Worm (Caenorhabditis elegans): ENCODE data around the gene bgnt-1.2.
A peak's percentile ranks its signal among the peaks of the same experiment; 100 is the strongest.

Gene bgnt-1.2

ce11 chrV:2067985-2068499 is 50.4 kb downstream of the bgnt-1.2 start, which contains the start of gene lbp-9 (continued):
- no peak for TF ChIP-seq ceh-20 (GFP tag; IDR thresholded peaks at IDR 0.05)
- no peak for TF ChIP-seq vab-7 (GFP tag; IDR thresholded peaks at IDR 0.05)
- no peak for TF ChIP-seq ztf-7 (tag; optimal IDR thresholded peaks at IDR 0.05)
- no peak for TF ChIP-seq nhr-102 (tag; optimal IDR thresholded peaks at IDR 0.05)
- TF ChIP-seq T20F7.1 (GFP tag; optimal IDR thresholded peaks at IDR 0.05), result no peak
- TF ChIP-seq ceh-32 (tag; optimal IDR thresholded peaks at IDR 0.05; ENCODE audit: poor library complexity), result no peak
- TF ChIP-seq dmd-6 (GFP tag; IDR thresholded peaks at IDR 0.05), result no peak; the same call in 1 of the 2 replicates
- no peak for TF ChIP-seq fos-1 (tag; optimal IDR thresholded peaks at IDR 0.05)
- TF ChIP-seq ceh-62 (tag; optimal IDR thresholded peaks at IDR 0.05), result no peak
- peak in 1 of 2 experiments; percentile 47 for TF ChIP-seq lsy-2 (tag; optimal IDR thresholded peaks at IDR 0.05)
- TF ChIP-seq unc-39 (tag; optimal IDR thresholded peaks at IDR 0.05), result no peak
- no peak for TF ChIP-seq daf-19 (GFP tag; conservative IDR thresholded peaks at IDR 0.05)
- TF ChIP-seq nhr-25 (tag; optimal IDR thresholded peaks at IDR 0.05; ENCODE audit: borderline replicate concordance, insufficient read depth), result peak; percentile 49
- TF ChIP-seq nhr-42 (GFP tag; IDR thresholded peaks at IDR 0.05), result no peak
- TF ChIP-seq mep-1 (tag; optimal IDR thresholded peaks at IDR 0.05), result peak; percentile 67
- TF ChIP-seq jun-1 (tag; optimal IDR thresholded peaks at IDR 0.05), result no peak
- TF ChIP-seq lin-13 (GFP tag; optimal IDR thresholded peaks at IDR 0.05), result peak; percentile 12
- no peak for TF ChIP-seq Y5F2A.4 (GFP tag; optimal IDR thresholded peaks at IDR 0.05)
- TF ChIP-seq ztf-11 (tag; optimal IDR thresholded peaks at IDR 0.05), result no peak
- TF ChIP-seq egl-43 (GFP tag; IDR thresholded peaks at IDR 0.05), result peak; percentile 47; the same call in 1 of the 2 replicates
- TF ChIP-seq ceh-44 (GFP tag; IDR thresholded peaks at IDR 0.05), result no peak
- no peak for TF ChIP-seq tag-97 (GFP tag; IDR thresholded peaks at IDR 0.05)
- TF ChIP-seq R02D3.7 (tag; optimal IDR thresholded peaks at IDR 0.05), result no peak
- TF ChIP-seq nhr-77 (tag; optimal IDR thresholded peaks at IDR 0.05), result no peak
- TF ChIP-seq F37D6.2 (tag; optimal IDR thresholded peaks at IDR 0.05), result no peak
- TF ChIP-seq mdt-29 (GFP tag; IDR thresholded peaks at IDR 0.05), result peak; percentile 25; the same call in 1 of the 2 replicates
- TF ChIP-seq sdz-12 (GFP tag; optimal IDR thresholded peaks at IDR 0.05), result no peak
- peak; percentile 97 for TF ChIP-seq aha-1 (tag)
- peak; percentile 55; the same call in 1 of the 2 replicates for TF ChIP-seq hmg-1.1 (GFP tag; IDR thresholded peaks at IDR 0.05)
- no peak for TF ChIP-seq ceh-28 (tag; optimal IDR thresholded peaks at IDR 0.05)
- no peak for TF ChIP-seq nhr-48 (tag; optimal IDR thresholded peaks at IDR 0.05)
- TF ChIP-seq Y105C5A.15 (GFP tag; IDR thresholded peaks at IDR 0.05), result no peak
- no peak for TF ChIP-seq zfp-3 (GFP tag; conservative IDR thresholded peaks at IDR 0.05)
- 0 out of 2 replicates have a peak, but pooled peaks have one; percentile 30 for TF ChIP-seq php-3 (GFP tag; IDR thresholded peaks at IDR 0.05)
- 0 out of 2 replicates have a peak, but pooled peaks have one; percentile 47 for TF ChIP-seq dmd-8 (GFP tag; IDR thresholded peaks at IDR 0.05)
- no peak for TF ChIP-seq F10B5.3 (tag; optimal IDR thresholded peaks at IDR 0.05)
- TF ChIP-seq nhr-237 (tag; optimal IDR thresholded peaks at IDR 0.05), result no peak
- no peak for TF ChIP-seq nhr-6 (tag; optimal IDR thresholded peaks at IDR 0.05)
- TF ChIP-seq snpc-4 (tag; optimal IDR thresholded peaks at IDR 0.05), result no peak
- no peak for TF ChIP-seq zag-1 (tag; optimal IDR thresholded peaks at IDR 0.05)
- TF ChIP-seq hlh-11 (tag; optimal IDR thresholded peaks at IDR 0.05), result peak; percentile 73
- no peak for TF ChIP-seq Y48G9A.11 (GFP tag; IDR thresholded peaks at IDR 0.05)
- no peak for TF ChIP-seq spr-1 (tag; optimal IDR thresholded peaks at IDR 0.05)
- no peak for TF ChIP-seq ZK546.5 (tag; optimal IDR thresholded peaks at IDR 0.05)
- TF ChIP-seq aly-2 (tag; optimal IDR thresholded peaks at IDR 0.05), result no peak
- peak; percentile 53 for TF ChIP-seq nhr-28 (tag; optimal IDR thresholded peaks at IDR 0.05)
- TF ChIP-seq skn-1 (tag; optimal IDR thresholded peaks at IDR 0.05), result no peak
- peak; percentile 69 for TF ChIP-seq dve-1 (tag; optimal IDR thresholded peaks at IDR 0.05; ENCODE audit: insufficient read depth)
- TF ChIP-seq duxl-1 (tag; optimal IDR thresholded peaks at IDR 0.05; ENCODE audit: poor library complexity), result peak; percentile 6
- no peak for TF ChIP-seq lin-39 (tag; optimal IDR thresholded peaks at IDR 0.05)
- TF ChIP-seq lin-15B (tag; optimal IDR thresholded peaks at IDR 0.05), result no peak
- no peak for TF ChIP-seq Y75B8A.6 (GFP tag; IDR thresholded peaks at IDR 0.05)

Data from whole organism, L4 larva.